Worm (Caenorhabditis elegans): ENCODE results near the gene hda-5.

- TF ChIP-seq elt-1 (tag; optimal IDR thresholded peaks at IDR 0.05) (no peak), unc-62 (GFP tag; optimal IDR thresholded peaks at IDR 0.05) (no peak), blmp-1 (tag; optimal IDR thresholded peaks at IDR 0.05; ENCODE audit: insufficient read depth) (no peak), elt-3 (tag; optimal IDR thresholded peaks at IDR 0.05) (no peak), ztf-11 (tag; optimal IDR thresholded peaks at IDR 0.05) (no peak), egl-27 (tag; optimal IDR thresholded peaks at IDR 0.05) (no peak), fos-1 (tag; optimal IDR thresholded peaks at IDR 0.05) (no peak), ZK546.5 (tag; optimal IDR thresholded peaks at IDR 0.05) (no peak), nhr-21 (tag; optimal IDR thresholded peaks at IDR 0.05) (no peak), nhr-77 (tag; optimal IDR thresholded peaks at IDR 0.05) (no peak)
Observed at ce11 chrII:11798737-11799136, at the start of gene hda-5.

Measured in whole organism, L2 larva.